Worm (Caenorhabditis elegans): Measurements from ENCODE around the gene F07A11.5.

F07A11.5 gene

DNA sequence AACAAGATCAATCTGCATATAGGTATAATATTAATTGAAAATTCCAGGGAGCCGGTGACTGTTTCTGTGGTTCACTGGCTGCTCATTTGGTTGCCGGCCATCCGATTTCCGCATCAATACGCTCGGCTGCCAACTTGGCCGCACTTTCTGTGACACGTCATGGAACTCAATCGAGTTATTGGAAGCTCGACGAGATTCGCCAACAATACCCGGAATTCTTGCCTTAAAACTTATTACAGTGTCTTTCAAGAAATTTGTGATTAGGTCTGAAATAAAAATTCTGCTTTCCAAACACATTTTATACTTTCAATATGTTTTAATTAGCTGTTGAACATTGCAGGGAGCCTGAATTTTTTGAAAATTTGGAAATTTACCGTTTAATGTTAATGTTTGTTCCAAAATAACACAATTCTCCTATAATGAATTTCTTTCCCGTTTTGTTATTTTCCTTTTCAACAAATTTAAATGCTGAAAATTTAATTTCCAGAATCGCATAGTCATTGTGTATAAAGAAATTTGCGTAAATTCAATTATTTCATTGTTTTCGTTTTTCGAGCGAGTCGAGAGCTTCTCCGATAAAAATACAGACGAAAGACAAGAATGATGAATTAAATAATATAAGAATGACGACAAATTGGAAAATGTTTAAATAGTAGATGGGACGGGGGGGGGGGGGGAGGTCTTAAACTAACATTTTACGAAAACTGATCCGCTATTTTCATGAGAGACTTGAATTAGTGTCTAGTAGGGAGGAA lies 2.2 kb downstream of the F07A11.5 start:
- TF ChIP-seq cebp-2 (GFP tag; IDR thresholded peaks at IDR 0.05) (0 out of 2 replicates have a peak, but pooled peaks have one; percentile 18), ceh-79 (tag; optimal IDR thresholded peaks at IDR 0.05) (no peak), him-1 (tag; optimal IDR thresholded peaks at IDR 0.05) (no peak), gei-17 (GFP tag; optimal IDR thresholded peaks at IDR 0.05) (no peak), ama-1 (optimal IDR thresholded peaks at IDR 0.05) (peak; percentile 28), ama-1 (GFP tag; optimal IDR thresholded peaks at IDR 0.05) (no peak), B0019.2 (GFP tag; conservative IDR thresholded peaks at IDR 0.05) (no peak), dpl-1 (GFP tag; optimal IDR thresholded peaks at IDR 0.05) (no peak), xnd-1 (tag; optimal IDR thresholded peaks at IDR 0.05) (no peak), zfh-2 (GFP tag; conservative IDR thresholded peaks at IDR 0.05) (no peak)

DNA sequence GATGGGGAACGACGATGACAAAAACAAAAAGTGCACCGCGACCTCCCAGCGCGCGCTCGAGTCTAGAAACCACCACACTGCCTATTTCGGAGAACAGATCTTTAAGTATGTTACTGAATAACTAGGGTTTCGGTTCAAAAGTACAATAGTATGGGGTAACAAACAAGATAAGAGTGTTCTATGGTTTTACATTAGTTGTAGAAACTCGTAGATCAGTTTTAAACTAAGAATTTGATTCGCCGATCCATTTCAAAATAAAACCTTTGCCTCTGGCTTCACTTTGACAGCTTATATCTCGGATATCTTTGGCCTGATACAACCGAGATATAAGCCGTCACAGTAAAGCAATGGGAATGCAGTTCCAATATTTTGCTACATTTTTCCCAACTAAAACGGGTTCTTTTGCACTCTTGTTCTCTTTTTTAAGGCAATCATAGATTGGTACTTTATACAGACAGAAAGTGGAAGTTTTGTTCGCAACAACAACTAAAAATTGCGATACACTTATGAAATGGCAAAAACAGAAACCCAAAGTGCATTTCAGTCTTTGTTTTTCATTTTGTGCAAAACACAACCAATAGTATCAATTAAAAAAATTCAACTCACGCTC lies 4.3 kb downstream of the F07A11.5 start:
- TF ChIP-seq chd-7 (tag; optimal IDR thresholded peaks at IDR 0.05) (no peak), ztf-26 (tag; optimal IDR thresholded peaks at IDR 0.05) (no peak), F37B4.10 (GFP tag; IDR thresholded peaks at IDR 0.05) (no peak), madf-8 (GFP tag; conservative IDR thresholded peaks at IDR 0.05) (no peak), Y56A3A.18 (GFP tag; IDR thresholded peaks at IDR 0.05) (no peak), pha-4 (tag; optimal IDR thresholded peaks at IDR 0.05) (no peak), nhr-120 (GFP tag; IDR thresholded peaks at IDR 0.05) (no peak), madf-3 (GFP tag; IDR thresholded peaks at IDR 0.05) (no peak), snpc-4 (GFP tag; optimal IDR thresholded peaks at IDR 0.05) (no peak), snpc-4 (tag; optimal IDR thresholded peaks at IDR 0.05) (no peak), hmg-1.2 (GFP tag; IDR thresholded peaks at IDR 0.05) (no peak), ztf-28 (GFP tag; IDR thresholded peaks at IDR 0.05) (no peak), rcor-1 (GFP tag; IDR thresholded peaks at IDR 0.05) (no peak), B0336.3 (GFP tag; IDR thresholded peaks at IDR 0.05) (no peak), K11D2.4 (GFP tag; IDR thresholded peaks at IDR 0.05) (no peak), ekl-4 (GFP tag; IDR thresholded peaks at IDR 0.05) (no peak), akir-1 (GFP tag; optimal IDR thresholded peaks at IDR 0.05) (no peak), ztf-25 (GFP tag; IDR thresholded peaks at IDR 0.05) (no peak), aptf-3 (GFP tag; IDR thresholded peaks at IDR 0.05) (no peak), rpc-1 (optimal IDR thresholded peaks at IDR 0.05) (no peak), rpc-1 (tag; optimal IDR thresholded peaks at IDR 0.05) (no peak)

DNA sequence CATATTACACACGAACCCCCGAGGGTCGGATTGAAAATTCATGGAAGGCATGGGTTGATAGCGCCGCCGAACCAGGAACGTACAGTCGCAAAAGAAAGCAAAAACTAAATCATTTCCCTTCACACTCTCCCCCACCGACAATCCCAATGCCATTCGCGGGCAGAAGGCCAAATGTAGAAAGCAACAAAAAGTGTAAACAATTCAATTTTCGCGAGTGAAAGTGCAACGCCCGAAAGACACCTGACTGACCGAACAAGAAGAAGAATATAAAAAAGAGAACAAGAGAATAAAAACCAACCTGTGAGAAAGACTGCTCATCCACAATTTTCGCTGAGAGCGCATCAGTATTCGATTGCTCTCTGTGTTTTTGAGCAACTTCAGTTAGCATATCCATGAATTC lies 5.6 kb downstream of the F07A11.5 start:
- TF ChIP-seq lin-40 (tag; optimal IDR thresholded peaks at IDR 0.05) (peak; percentile 22), hmg-1.2 (GFP tag; IDR thresholded peaks at IDR 0.05) (no peak), attf-5 (GFP tag; optimal IDR thresholded peaks at IDR 0.05) (peak; percentile 8), C06A6.2 (GFP tag; conservative IDR thresholded peaks at IDR 0.05) (0 out of 2 replicates have a peak, but pooled peaks have one; percentile 15), ztf-26 (tag; optimal IDR thresholded peaks at IDR 0.05) (peak; percentile 18)

DNA sequence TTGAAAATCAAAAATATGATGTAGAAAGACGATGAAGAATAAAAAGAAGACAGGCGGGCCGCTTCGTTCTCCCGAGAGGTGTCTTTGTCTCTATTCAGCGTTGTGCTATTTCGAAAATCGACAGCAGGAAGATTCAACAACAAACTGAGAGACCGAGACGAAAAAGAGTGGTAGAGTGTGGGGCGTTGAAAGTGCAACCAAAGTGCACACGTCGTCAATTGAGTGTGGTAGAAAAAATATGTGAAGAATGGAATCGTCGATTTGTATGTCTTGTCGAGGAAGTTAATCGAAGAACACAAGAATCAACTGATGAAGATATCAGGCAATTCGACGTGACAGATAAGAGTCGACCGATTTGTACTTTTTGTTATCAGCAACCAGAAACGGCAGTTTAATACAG lies 7.1 kb downstream of the F07A11.5 start:
- peak; percentile 47 for TF ChIP-seq lin-40 (tag; optimal IDR thresholded peaks at IDR 0.05)
- no peak for TF ChIP-seq T07F8.4 (tag; optimal IDR thresholded peaks at IDR 0.05)
- peak; percentile 64 for TF ChIP-seq nhr-80 (tag; optimal IDR thresholded peaks at IDR 0.05)
- TF ChIP-seq ceh-27 (GFP tag; optimal IDR thresholded peaks at IDR 0.05) = peak; percentile 49
- no peak for TF ChIP-seq fkh-3 (tag; optimal IDR thresholded peaks at IDR 0.05)
- TF ChIP-seq tbp1 (GFP tag; optimal IDR thresholded peaks at IDR 0.05) = peak; percentile 18
- TF ChIP-seq C17E4.6 (GFP tag; IDR thresholded peaks at IDR 0.05) = no peak
- TF ChIP-seq mcd-1 (GFP tag; IDR thresholded peaks at IDR 0.05) = peak; percentile 40; the same call in 1 of the 2 replicates
- TF ChIP-seq ekl-4 (GFP tag; IDR thresholded peaks at IDR 0.05) = peak; percentile 28; the same call in 1 of the 2 replicates
- TF ChIP-seq ZK185.1 (tag; optimal IDR thresholded peaks at IDR 0.05; ENCODE audit: poor library complexity, severe bottlenecking) = peak; percentile 4
- no peak for TF ChIP-seq rec-8 (tag; optimal IDR thresholded peaks at IDR 0.05)
- TF ChIP-seq nhr-90 (tag; optimal IDR thresholded peaks at IDR 0.05) = no peak
- TF ChIP-seq let-607 (tag; optimal IDR thresholded peaks at IDR 0.05) = peak in 1 of 2 experiments; percentile 3
- no peak for TF ChIP-seq ztf-25 (GFP tag; IDR thresholded peaks at IDR 0.05)

All from whole organism, young adult.